In genomic region chr3R:18449896-18450637, dm6 we compare ENCODE assay signal across 1 fruit fly cellular context.
TF ChIP-seq lines count a peak whose summit lies in the region.

No protein-coding gene starts in this region.

TF ChIP-seq in whole organism, embryonic, 481 proteins besides CTCF, POLR2A, EP300 and RAD21 (continued from another document):
- TF ChIP-seq Trl (optimal IDR thresholded peaks at IDR 0.05; lab: Kevin White, UChicago) (peak in 1 of 2 experiments; percentile 64), Trl (GFP tag; optimal IDR thresholded peaks at IDR 0.05; lab: Kevin White, UChicago) (no peak), CG13624 (GFP tag; optimal IDR thresholded peaks at IDR 0.05; lab: Kevin White, UChicago) (peak; percentile 25), pnt (GFP tag; optimal IDR thresholded peaks at IDR 0.05; lab: Kevin White, UChicago) (no peak), CG7745 (tag; optimal IDR thresholded peaks at IDR 0.05; lab: Kevin White, UChicago) (no peak), pum (GFP tag; optimal IDR thresholded peaks at IDR 0.05; lab: Kevin White, UChicago) (no peak), Camta (GFP tag; optimal IDR thresholded peaks at IDR 0.05; lab: Kevin White, UChicago) (no peak), CG18599 (GFP tag; optimal IDR thresholded peaks at IDR 0.05; lab: Kevin White, UChicago) (peak; percentile 11), CG8359 (GFP tag; optimal IDR thresholded peaks at IDR 0.05; lab: Kevin White, UChicago; ENCODE audit: borderline replicate concordance) (no peak), sima (GFP tag; optimal IDR thresholded peaks at IDR 0.05; lab: Kevin White, UChicago) (no peak), CG1602 (GFP tag; optimal IDR thresholded peaks at IDR 0.05; lab: Kevin White, UChicago) (no peak), sens-2 (GFP tag; IDR thresholded peaks at IDR 0.05; lab: Robert Waterston, UW) (no peak), B-H2 (GFP tag; optimal IDR thresholded peaks at IDR 0.05; lab: Kevin White, UChicago) (no peak), MTF-1 (GFP tag; optimal IDR thresholded peaks at IDR 0.05; lab: Kevin White, UChicago; ENCODE audit: borderline replicate concordance) (no peak), Myb (GFP tag; optimal IDR thresholded peaks at IDR 0.05; lab: Kevin White, UChicago) (no peak), maf-S (GFP tag; optimal IDR thresholded peaks at IDR 0.05; lab: Kevin White, UChicago) (no peak), Dip2 (GFP tag; IDR thresholded peaks at IDR 0.05; lab: Robert Waterston, UW) (no peak), pita (GFP tag; optimal IDR thresholded peaks at IDR 0.05; lab: Kevin White, UChicago) (no peak), slou (GFP tag; optimal IDR thresholded peaks at IDR 0.05; lab: Kevin White, UChicago) (no peak), Aef1 (GFP tag; IDR thresholded peaks at IDR 0.05; lab: Robert Waterston, UW) (no peak), CG15479 (GFP tag; optimal IDR thresholded peaks at IDR 0.05; lab: Kevin White, UChicago) (peak; percentile 38), sna (GFP tag; IDR thresholded peaks at IDR 0.05; lab: Robert Waterston, UW; ENCODE audit: partially characterized antibody) (no peak), GATAe (GFP tag; conservative IDR thresholded peaks at IDR 0.05; lab: Robert Waterston, UW) (0 out of 2 replicates have a peak, but pooled peaks have one; percentile 42), phol (tag; optimal IDR thresholded peaks at IDR 0.05; lab: Kevin White, UChicago) (no peak), jumu (GFP tag; optimal IDR thresholded peaks at IDR 0.05; lab: Kevin White, UChicago) (no peak), CG10321 (GFP tag; IDR thresholded peaks at IDR 0.05; lab: Robert Waterston, UW) (no peak), Ptx1 (GFP tag; IDR thresholded peaks at IDR 0.05; lab: Robert Waterston, UW) (no peak), grn (GFP tag; optimal IDR thresholded peaks at IDR 0.05; lab: Kevin White, UChicago) (peak; percentile 12), sug (tag; optimal IDR thresholded peaks at IDR 0.05; lab: Kevin White, UChicago) (peak; percentile 45), mam (GFP tag; optimal IDR thresholded peaks at IDR 0.05; lab: Kevin White, UChicago) (no peak), lab (GFP tag; optimal IDR thresholded peaks at IDR 0.05; lab: Kevin White, UChicago) (peak; percentile 61), CkIIα-i1 (GFP tag; IDR thresholded peaks at IDR 0.05; lab: Robert Waterston, UW) (no peak), CoRest (tag; optimal IDR thresholded peaks at IDR 0.05; lab: Kevin White, UChicago) (no peak), fd102C (GFP tag; optimal IDR thresholded peaks at IDR 0.05; lab: Kevin White, UChicago) (no peak), CG3163 (GFP tag; optimal IDR thresholded peaks at IDR 0.05; lab: Kevin White, UChicago) (peak; percentile 46), CG17829 (tag; optimal IDR thresholded peaks at IDR 0.05; lab: Kevin White, UChicago) (no peak), Side (GFP tag; optimal IDR thresholded peaks at IDR 0.05; lab: Kevin White, UChicago) (no peak), hbn (GFP tag; IDR thresholded peaks at IDR 0.05; lab: Robert Waterston, UW; ENCODE audit: partially characterized antibody) (no peak), ro (GFP tag; IDR thresholded peaks at IDR 0.05; lab: Robert Waterston, UW) (no peak), mirr (GFP tag; optimal IDR thresholded peaks at IDR 0.05; lab: Kevin White, UChicago) (peak; percentile 2), CG31441 (GFP tag; IDR thresholded peaks at IDR 0.05; lab: Robert Waterston, UW) (no peak), cwo (GFP tag; optimal IDR thresholded peaks at IDR 0.05; lab: Kevin White, UChicago) (peak; percentile 32), gcm (GFP tag; optimal IDR thresholded peaks at IDR 0.05; lab: Kevin White, UChicago) (no peak), zen (tag; optimal IDR thresholded peaks at IDR 0.05; lab: Kevin White, UChicago) (no peak), CG2116 (GFP tag; optimal IDR thresholded peaks at IDR 0.05; lab: Kevin White, UChicago) (no peak), NC2β (GFP tag; optimal IDR thresholded peaks at IDR 0.05; lab: Kevin White, UChicago) (no peak), CG10147 (GFP tag; optimal IDR thresholded peaks at IDR 0.05; lab: Kevin White, UChicago) (no peak), CG10431 (GFP tag; optimal IDR thresholded peaks at IDR 0.05; lab: Kevin White, UChicago) (no peak), caup (GFP tag; optimal IDR thresholded peaks at IDR 0.05; lab: Kevin White, UChicago; ENCODE audit: severe bottlenecking) (no peak), tup (GFP tag; optimal IDR thresholded peaks at IDR 0.05; lab: Kevin White, UChicago) (no peak), Jarid2 (GFP tag; optimal IDR thresholded peaks at IDR 0.05; lab: Kevin White, UChicago) (no peak)
